Fruit fly (Drosophila melanogaster): Measurements from ENCODE around the gene woc.

woc gene

dm6 chr3R:27247892-27248291 lies 16.0 kb downstream of the woc start, which contains the start of gene CG5984:
TSS of gene CG5984 (minus strand) at chr3R:27247992.
- TF ChIP-seq CG34367 (tag; optimal IDR thresholded peaks at IDR 0.05) (no peak), Snoo (tag; optimal IDR thresholded peaks at IDR 0.05) (no peak), CG17806 (tag; optimal IDR thresholded peaks at IDR 0.05) (no peak), gl (tag; optimal IDR thresholded peaks at IDR 0.05) (no peak)

dm6 chr3R:27246264-27246663 lies 17.6 kb downstream of the woc start:
- TF ChIP-seq CG17806 (tag; optimal IDR thresholded peaks at IDR 0.05) (peak; percentile 69), CG8159 (tag; optimal IDR thresholded peaks at IDR 0.05) (peak; percentile 87), gl (tag; optimal IDR thresholded peaks at IDR 0.05) (no peak), Pif1A (GFP tag; optimal IDR thresholded peaks at IDR 0.05) (peak; percentile 5), Ets98B (GFP tag; IDR thresholded peaks at IDR 0.05) (no peak), CG4496 (GFP tag; IDR thresholded peaks at IDR 0.05) (peak; percentile 48; the same call in 1 of the 3 replicates), Snoo (tag; optimal IDR thresholded peaks at IDR 0.05) (no peak), EcR (GFP tag; optimal IDR thresholded peaks at IDR 0.05) (no peak), CG15710 (tag; optimal IDR thresholded peaks at IDR 0.05) (peak; percentile 80), fd96Ca (GFP tag; IDR thresholded peaks at IDR 0.05) (no peak), CG13204 (GFP tag; optimal IDR thresholded peaks at IDR 0.05) (peak; percentile 10), CG12605 (GFP tag; IDR thresholded peaks at IDR 0.05) (peak; percentile 64), CG9948 (tag; optimal IDR thresholded peaks at IDR 0.05) (peak; percentile 83), Pif1B (GFP tag; optimal IDR thresholded peaks at IDR 0.05) (no peak), CG34367 (tag; optimal IDR thresholded peaks at IDR 0.05) (peak; percentile 68), rn (GFP tag; IDR thresholded peaks at IDR 0.05) (no peak), CG8301 (tag; optimal IDR thresholded peaks at IDR 0.05) (peak; percentile 81), CG32121 (GFP tag; IDR thresholded peaks at IDR 0.05) (peak; percentile 49), CG14655 (GFP tag; optimal IDR thresholded peaks at IDR 0.05) (no peak), CG10348 (GFP tag; IDR thresholded peaks at IDR 0.05) (no peak)

- no peak for TF ChIP-seq CG12605 (GFP tag; IDR thresholded peaks at IDR 0.05)
- TF ChIP-seq CG32121 (GFP tag; IDR thresholded peaks at IDR 0.05) = 0 out of 2 replicates have a peak, but pooled peaks have one; percentile 25
These were observed 18.5 kb downstream of the woc start for dm6 chr3R:27245401-27245757.

dm6 chr3R:27244742-27245400 lies 19.0 kb downstream of the woc start, which contains the start of gene CG18766:
TSS of gene CG18766 (minus strand) at chr3R:27245249.
- TF ChIP-seq rn (GFP tag; IDR thresholded peaks at IDR 0.05) (no peak), CG13204 (GFP tag; optimal IDR thresholded peaks at IDR 0.05) (peak; percentile 82), EcR (GFP tag; optimal IDR thresholded peaks at IDR 0.05) (peak; percentile 54), fd96Ca (GFP tag; IDR thresholded peaks at IDR 0.05) (0 out of 3 replicates have a peak, but pooled peaks have one; percentile 17), Snoo (tag; optimal IDR thresholded peaks at IDR 0.05) (peak; percentile 26), CG14655 (GFP tag; optimal IDR thresholded peaks at IDR 0.05) (no peak), CG17806 (tag; optimal IDR thresholded peaks at IDR 0.05) (no peak), CG9948 (tag; optimal IDR thresholded peaks at IDR 0.05) (no peak), CG10348 (GFP tag; IDR thresholded peaks at IDR 0.05) (no peak), CG15710 (tag; optimal IDR thresholded peaks at IDR 0.05) (no peak), Pif1B (GFP tag; optimal IDR thresholded peaks at IDR 0.05) (peak; percentile 41), gl (tag; optimal IDR thresholded peaks at IDR 0.05) (peak; percentile 26), CG12605 (GFP tag; IDR thresholded peaks at IDR 0.05) (no peak), CG32121 (GFP tag; IDR thresholded peaks at IDR 0.05) (no peak), CG8301 (tag; optimal IDR thresholded peaks at IDR 0.05) (no peak), CG4496 (GFP tag; IDR thresholded peaks at IDR 0.05) (no peak), CG8159 (tag; optimal IDR thresholded peaks at IDR 0.05) (no peak), D1 (tag; optimal IDR thresholded peaks at IDR 0.05) (no peak), Pif1A (GFP tag; optimal IDR thresholded peaks at IDR 0.05) (no peak), Ets98B (GFP tag; IDR thresholded peaks at IDR 0.05) (peak; percentile 24; the same call in 1 of the 2 replicates), CG34367 (tag; optimal IDR thresholded peaks at IDR 0.05) (no peak)

DNA sequence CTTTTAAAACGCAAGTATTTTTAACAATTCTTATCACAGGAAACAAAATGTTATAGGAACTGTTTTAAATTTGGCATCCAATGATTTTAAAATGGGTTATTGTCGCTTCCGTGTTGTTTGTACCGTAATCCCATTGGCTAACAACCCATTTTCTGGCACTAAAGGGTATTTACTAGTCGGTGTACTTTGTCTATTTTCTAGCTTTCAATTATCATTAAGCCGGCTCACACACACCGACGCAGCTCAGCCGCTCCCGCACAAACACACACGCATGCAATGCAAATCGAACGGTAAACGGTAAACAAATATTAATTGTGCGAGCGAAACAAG lies 19.5 kb downstream of the woc start:
- TF ChIP-seq fd96Ca (GFP tag; IDR thresholded peaks at IDR 0.05) (no peak; the same call in 2 of the 3 replicates), CG13204 (GFP tag; optimal IDR thresholded peaks at IDR 0.05) (no peak), Ets98B (GFP tag; IDR thresholded peaks at IDR 0.05) (no peak), D1 (tag; optimal IDR thresholded peaks at IDR 0.05) (no peak), CG8159 (tag; optimal IDR thresholded peaks at IDR 0.05) (no peak), gl (tag; optimal IDR thresholded peaks at IDR 0.05) (no peak), CG32121 (GFP tag; IDR thresholded peaks at IDR 0.05) (no peak), EcR (GFP tag; optimal IDR thresholded peaks at IDR 0.05) (no peak), CG9948 (tag; optimal IDR thresholded peaks at IDR 0.05) (no peak), rn (GFP tag; IDR thresholded peaks at IDR 0.05) (no peak), CG15710 (tag; optimal IDR thresholded peaks at IDR 0.05) (no peak), CG10348 (GFP tag; IDR thresholded peaks at IDR 0.05) (no peak)

DNA sequence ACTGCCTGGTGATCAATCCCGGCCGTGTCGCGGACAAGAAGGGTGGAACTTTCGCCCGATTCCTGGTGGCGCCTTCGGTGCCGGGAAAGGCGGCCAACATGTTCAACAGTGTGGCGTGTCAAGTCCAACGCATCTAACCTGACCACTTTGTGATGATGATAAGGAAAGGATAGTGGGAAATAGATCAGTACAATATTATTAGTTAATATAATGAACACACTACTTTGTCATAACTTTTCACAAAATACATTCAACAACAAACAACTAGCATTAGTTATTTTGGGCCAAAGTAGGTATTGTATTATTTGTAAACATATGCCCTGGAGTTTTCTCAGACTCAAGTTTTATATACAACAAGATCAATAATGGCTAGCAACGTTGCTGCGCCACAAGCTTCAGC lies 22.9 kb downstream of the woc start, which contains the start of gene CG17991:
CG17991 (plus strand) TSS at position 301 of the 400 bp plus-strand sequence.
- TF ChIP-seq gl (tag; optimal IDR thresholded peaks at IDR 0.05) = no peak
- TF ChIP-seq CG32121 (GFP tag; IDR thresholded peaks at IDR 0.05) = no peak
- TF ChIP-seq rn (GFP tag; IDR thresholded peaks at IDR 0.05) = no peak
- TF ChIP-seq CG8301 (tag; optimal IDR thresholded peaks at IDR 0.05) = no peak
- no peak for TF ChIP-seq CG15710 (tag; optimal IDR thresholded peaks at IDR 0.05)
- no peak for TF ChIP-seq CG17806 (tag; optimal IDR thresholded peaks at IDR 0.05)
- TF ChIP-seq D1 (tag; optimal IDR thresholded peaks at IDR 0.05) = no peak
- no peak for TF ChIP-seq CG34367 (tag; optimal IDR thresholded peaks at IDR 0.05)
- TF ChIP-seq CG10348 (GFP tag; IDR thresholded peaks at IDR 0.05) = no peak
- no peak for TF ChIP-seq EcR (GFP tag; optimal IDR thresholded peaks at IDR 0.05)
